Worm (Caenorhabditis elegans) whole organism, L3 larva: Measurements from ENCODE around the gene T04C12.9.

Experiments
- R02D3.7 ChIP-seq: fragments of 150-350 bp; optimal IDR thresholded peaks from 2 replicates; lab custom pipeline; 2014; ENCODE audit warnings: missing biosample characterization, missing genetic modification characterization
- ZK546.5 ChIP-seq: sonication (generic microtip); optimal IDR thresholded peaks from 2 replicates; lab custom pipeline; 2017; ENCODE audit warnings: missing biosample characterization, missing genetic modification characterization
- aly-2 ChIP-seq: fragments of 150-350 bp; optimal IDR thresholded peaks from 2 replicates; lab custom pipeline; 2014; ENCODE audit warnings: missing biosample characterization, missing genetic modification characterization
- ama-1 ChIP-seq: fragments of 150-350 bp; optimal IDR thresholded peaks from 2 replicates; lab custom pipeline; 2018
- ceh-16 ChIP-seq: sonication (generic microtip); optimal IDR thresholded peaks from 2 replicates; lab custom pipeline; 2017; ENCODE audit warnings: missing biosample characterization, missing genetic modification characterization
- ceh-28 ChIP-seq: fragments of 150-350 bp; optimal IDR thresholded peaks from 2 replicates; lab custom pipeline; 2014; ENCODE audit warnings: missing biosample characterization, missing genetic modification reagents, missing genetic modification characterization
- ceh-82 ChIP-seq: fragments of 150-350 bp; optimal IDR thresholded peaks from 2 replicates; lab custom pipeline; 2014; ENCODE audit warnings: missing biosample characterization, missing genetic modification characterization
- ceh-9 ChIP-seq: sonication (generic microtip); optimal IDR thresholded peaks from 2 replicates; lab custom pipeline; 2018; ENCODE audit warnings: missing biosample characterization, missing genetic modification characterization
- daf-12 ChIP-seq: fragments of 150-350 bp; optimal IDR thresholded peaks from 2 replicates; lab custom pipeline; 2014; ENCODE audit warnings: missing biosample characterization, missing genetic modification reagents, missing genetic modification characterization
- egl-27 ChIP-seq: sonication (generic microtip); optimal IDR thresholded peaks from 4 replicates; lab custom pipeline; 2017; ENCODE audit warnings: missing biosample characterization, missing genetic modification reagents, missing genetic modification characterization
- egl-5 ChIP-seq: fragments of 150-350 bp; optimal IDR thresholded peaks from 2 replicates; lab custom pipeline; 2017; ENCODE audit warnings: missing biosample characterization, missing genetic modification reagents, missing genetic modification characterization, inconsistent platforms
- elt-2 ChIP-seq: sonication (generic microtip); optimal IDR thresholded peaks from 2 replicates; lab custom pipeline; 2016; ENCODE audit warnings: missing genetic modification reagents, mild to moderate bottlenecking, missing genetic modification characterization, missing compliant biosample characterization
- elt-3 ChIP-seq, 3 experiments: fragments of 150-350 bp in 1 of 3; sonication (generic microtip) in 2 of 3; optimal IDR thresholded peaks; 2 replicates in 2 of 3; 4 replicates in 1 of 3; lab custom pipeline; 2014 to 2017; ENCODE audit warnings: missing biosample characterization in 3 of 3, missing genetic modification characterization in 3 of 3
- fkh-2 ChIP-seq: fragments of 150-350 bp; optimal IDR thresholded peaks from 2 replicates; lab custom pipeline; 2014; ENCODE audit warnings: missing biosample characterization, missing genetic modification reagents, missing genetic modification characterization
- fos-1 ChIP-seq: fragments of 150-350 bp; optimal IDR thresholded peaks from 2 replicates; lab custom pipeline; 2014; ENCODE audit warnings: missing biosample characterization, missing genetic modification characterization
- hmg-11 ChIP-seq: sonication (generic microtip); optimal IDR thresholded peaks from 2 replicates; lab custom pipeline; 2016; ENCODE audit warnings: missing genetic modification characterization, missing compliant biosample characterization
- jun-1 ChIP-seq: fragments of 150-350 bp; optimal IDR thresholded peaks from 2 replicates; lab custom pipeline; 2014; ENCODE audit warnings: missing biosample characterization, missing genetic modification reagents, missing genetic modification characterization
- lin-15B ChIP-seq: fragments of 150-350 bp; optimal IDR thresholded peaks from 2 replicates; lab custom pipeline; 2014; ENCODE audit warnings: missing biosample characterization, missing genetic modification characterization
- lin-39 ChIP-seq: fragments of 150-350 bp; optimal IDR thresholded peaks from 2 replicates; lab custom pipeline; 2018; ENCODE audit warnings: missing biosample characterization, missing genetic modification reagents, missing genetic modification characterization
- lsy-12 ChIP-seq: sonication (generic microtip); optimal IDR thresholded peaks from 2 replicates; lab custom pipeline; 2016; ENCODE audit warnings: mild to moderate bottlenecking, missing genetic modification characterization, missing compliant biosample characterization
- mdl-1 ChIP-seq: fragments of 150-350 bp; optimal IDR thresholded peaks from 2 replicates; lab custom pipeline; 2014; ENCODE audit warnings: missing biosample characterization, missing genetic modification characterization
- mml-1 ChIP-seq: fragments of 150-350 bp; sonication (generic microtip); optimal IDR thresholded peaks from 3 replicates; lab custom pipeline; 2014; ENCODE audit warnings: missing biosample characterization, missing genetic modification characterization
- nfya-1 ChIP-seq: sonication (generic microtip); optimal IDR thresholded peaks from 2 replicates; lab custom pipeline; 2017; ENCODE audit warnings: missing genetic modification characterization, mild to moderate bottlenecking, missing compliant biosample characterization, antibody characterized with exemption, moderate library complexity; ENCODE audit not compliant: insufficient read depth
- nhr-11 ChIP-seq: fragments of 150-350 bp; optimal IDR thresholded peaks from 2 replicates; lab custom pipeline; 2014; ENCODE audit warnings: missing biosample characterization, missing genetic modification characterization
- nhr-23 ChIP-seq: fragments of 150-350 bp; optimal IDR thresholded peaks from 2 replicates; lab custom pipeline; 2014; ENCODE audit warnings: missing biosample characterization, missing genetic modification reagents, missing genetic modification characterization
- nhr-237 ChIP-seq: fragments of 150-350 bp; optimal IDR thresholded peaks from 2 replicates; lab custom pipeline; 2014; ENCODE audit warnings: missing biosample characterization, missing genetic modification characterization
- nhr-25 ChIP-seq: sonication (generic microtip); optimal IDR thresholded peaks from 2 replicates; lab custom pipeline; 2017; ENCODE audit warnings: missing biosample characterization, missing genetic modification characterization
- nhr-28 ChIP-seq: fragments of 150-350 bp; optimal IDR thresholded peaks from 2 replicates; lab custom pipeline; 2014; ENCODE audit warnings: missing biosample characterization, missing genetic modification characterization
- nhr-43 ChIP-seq: sonication (generic microtip); optimal IDR thresholded peaks from 2 replicates; lab custom pipeline; 2016; ENCODE audit warnings: mild to moderate bottlenecking, missing genetic modification characterization, missing compliant biosample characterization; ENCODE audit not compliant: poor library complexity, severe bottlenecking
- nhr-67 ChIP-seq: fragments of 150-350 bp; optimal IDR thresholded peaks from 2 replicates; lab custom pipeline; 2014; ENCODE audit warnings: missing biosample characterization, missing genetic modification characterization
- nhr-76 ChIP-seq: fragments of 150-350 bp; sonication (generic microtip); optimal IDR thresholded peaks from 5 replicates; lab custom pipeline; 2014; ENCODE audit warnings: missing biosample characterization, missing genetic modification characterization
- nhr-77 ChIP-seq: fragments of 150-350 bp; optimal IDR thresholded peaks from 2 replicates; lab custom pipeline; 2014; ENCODE audit warnings: missing biosample characterization, missing genetic modification characterization
- pha-4 ChIP-seq: fragments of 150-350 bp; optimal IDR thresholded peaks from 2 replicates; lab custom pipeline; 2014; ENCODE audit warnings: missing biosample characterization, missing genetic modification reagents, missing genetic modification characterization
- pqm-1 ChIP-seq: fragments of 150-350 bp; optimal IDR thresholded peaks from 2 replicates; lab custom pipeline; 2017; ENCODE audit warnings: missing biosample characterization, missing genetic modification characterization, inconsistent platforms
- sea-2 ChIP-seq: fragments of 150-350 bp; sonication (generic microtip); optimal IDR thresholded peaks from 4 replicates; lab custom pipeline; 2014; ENCODE audit warnings: missing biosample characterization, missing genetic modification reagents, missing genetic modification characterization
- skn-1 ChIP-seq: fragments of 150-350 bp; optimal IDR thresholded peaks from 2 replicates; lab custom pipeline; 2014; ENCODE audit warnings: missing biosample characterization, missing genetic modification characterization
- snpc-4 ChIP-seq: fragments of 150-350 bp; optimal IDR thresholded peaks from 2 replicates; lab custom pipeline; 2014; ENCODE audit warnings: missing biosample characterization, missing genetic modification characterization
- tbx-2 ChIP-seq: sonication (generic microtip); optimal IDR thresholded peaks from 2 replicates; lab custom pipeline; 2016; ENCODE audit warnings: mild to moderate bottlenecking, missing genetic modification characterization, missing compliant biosample characterization
- unc-62 ChIP-seq: fragments of 150-350 bp; sonication (generic microtip); optimal IDR thresholded peaks from 4 replicates; lab custom pipeline; 2014; ENCODE audit warnings: missing biosample characterization, missing genetic modification reagents, missing genetic modification characterization
- zag-1 ChIP-seq: fragments of 150-350 bp; optimal IDR thresholded peaks from 2 replicates; lab custom pipeline; 2014; ENCODE audit warnings: missing biosample characterization, missing genetic modification characterization
- ztf-11 ChIP-seq: fragments of 150-350 bp; optimal IDR thresholded peaks from 2 replicates; lab custom pipeline; 2014; ENCODE audit warnings: missing biosample characterization, missing genetic modification characterization
- ztf-4 ChIP-seq: fragments of 150-350 bp; optimal IDR thresholded peaks from 2 replicates; lab custom pipeline; 2014; ENCODE audit warnings: missing biosample characterization, missing genetic modification characterization

T04C12.9 gene

ce11 chrV:11082475-11082874 is 19.5 kb upstream of the T04C12.9 start (continued):
- TF ChIP-seq sea-2 (no peak), snpc-4 (no peak), egl-5 (tag; lab: Kevin White, UChicago) (no peak), nhr-28 (tag; lab: Kevin White, UChicago) (no peak), nhr-25 (tag; lab: Kevin White, UChicago) (no peak), ceh-16 (no peak), nhr-43 (tag; lab: Kevin White, UChicago) (no peak), nhr-237 (no peak), elt-3 (tag; optimal IDR thresholded peaks at IDR 0.05; lab: Kevin White, UChicago) (no peak), ceh-9 (no peak), nhr-11 (peak; percentile 90), skn-1 (no peak), nhr-23 (no peak), nhr-76 (no peak), nfya-1 (peak; percentile 12), aly-2 (tag; lab: Kevin White, UChicago) (no peak)

DNA sequence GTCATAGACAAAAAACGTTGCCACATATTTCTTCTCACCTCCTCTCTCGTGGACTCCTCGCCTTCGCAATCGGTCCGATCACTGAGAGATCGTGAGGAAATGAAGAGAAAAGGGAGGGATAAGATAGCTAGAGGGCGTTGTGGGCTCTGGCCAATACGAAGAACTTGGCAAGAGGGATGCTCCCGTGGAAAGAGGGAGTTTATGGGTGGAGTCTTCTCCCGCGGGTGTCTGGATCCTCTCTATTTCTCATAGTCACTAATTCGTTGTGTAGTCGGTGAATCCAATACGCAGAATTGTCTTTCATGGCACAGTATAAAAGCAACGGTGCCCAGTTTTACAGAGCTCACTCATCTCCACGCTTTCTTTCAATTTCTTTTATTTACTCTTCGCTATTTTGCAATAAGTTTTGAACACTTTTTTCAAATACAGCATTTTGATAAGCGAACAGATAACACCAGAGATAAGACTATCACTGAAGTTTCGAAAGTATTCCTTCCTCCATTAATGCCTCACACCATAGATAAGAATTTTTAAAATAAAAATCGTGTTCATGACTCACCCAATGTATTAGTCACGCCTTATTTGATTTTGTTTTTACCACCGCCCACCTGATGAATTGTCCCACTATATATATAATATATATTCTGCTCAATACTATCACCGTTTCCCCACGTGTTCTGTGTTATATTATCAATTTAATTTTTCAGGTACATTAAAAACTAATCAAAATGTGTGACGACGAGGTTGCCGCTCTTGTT is 17.5 kb upstream of the T04C12.9 start, which contains the start of gene act-1:
TSS of gene act-1 (plus strand) at position 708 of the 758 bp plus-strand sequence.
- TF ChIP-seq tbx-2 (tag; lab: Kevin White, UChicago) (no peak), hmg-11 (peak; percentile 31), elt-2 (tag; lab: Kevin White, UChicago) (peak; percentile 89), ama-1 (lab: Kevin White, UChicago) (peak; percentile 6), fkh-2 (tag; lab: Kevin White, UChicago) (no peak), pha-4 (peak; percentile 44), nhr-11 (peak; percentile 65), fos-1 (tag; lab: Kevin White, UChicago) (peak; percentile 32), jun-1 (peak; percentile 40), nfya-1 (peak; percentile 80), lin-15B (tag; lab: Kevin White, UChicago) (no peak), pqm-1 (tag; lab: Kevin White, UChicago) (peak; percentile 78)

- no peak for TF ChIP-seq fkh-2 (tag; lab: Kevin White, UChicago)
- TF ChIP-seq nhr-25 (tag; lab: Kevin White, UChicago): no peak
Measured at ce11 chrV:11078874-11079273, 15.9 kb upstream of the T04C12.9 start.

DNA sequence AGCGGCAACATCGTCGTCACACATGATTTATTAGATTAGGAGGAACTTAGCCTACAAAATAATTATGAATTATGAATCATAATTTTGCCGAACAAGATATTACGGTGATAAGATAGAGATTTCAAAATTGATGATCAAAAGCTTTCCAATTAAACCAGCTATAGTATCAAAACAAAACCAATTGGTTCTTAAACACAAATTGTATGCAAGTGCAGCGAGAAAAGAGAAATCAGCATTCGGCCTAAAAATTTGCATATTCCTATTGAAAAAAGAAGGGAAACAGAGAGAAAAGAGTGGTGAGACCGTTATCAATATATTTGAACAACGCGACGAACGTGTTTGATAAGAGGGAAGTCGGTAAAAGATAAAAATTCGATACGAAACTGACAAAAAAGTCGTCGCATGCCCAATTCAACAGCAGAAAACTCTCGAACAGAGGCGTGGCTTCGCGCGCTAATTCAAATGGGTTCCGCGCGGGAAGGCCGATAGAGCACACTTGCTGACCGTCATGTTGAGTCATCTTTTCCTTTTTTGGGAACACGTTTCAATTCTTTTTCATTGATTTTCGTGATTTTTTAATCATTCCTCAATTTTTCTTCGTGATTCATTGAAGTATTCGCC is 15.2 kb upstream of the T04C12.9 start, which contains the start of gene act-2:
TSS of gene act-2 (minus strand) at position 51 of the 621 bp plus-strand sequence.
- TF ChIP-seq ama-1 (lab: Kevin White, UChicago): peak; percentile 22
- no peak for TF ChIP-seq mml-1 (tag; lab: Kevin White, UChicago)
- peak; percentile 76 for TF ChIP-seq elt-2 (tag; lab: Kevin White, UChicago)
- TF ChIP-seq nhr-43 (tag; lab: Kevin White, UChicago): no peak
- TF ChIP-seq ztf-11: no peak
- TF ChIP-seq nhr-25 (tag; lab: Kevin White, UChicago): peak; percentile 95
- TF ChIP-seq mdl-1: no peak
- TF ChIP-seq R02D3.7: peak; percentile 9
- TF ChIP-seq nhr-23: peak; percentile 78
- no peak for TF ChIP-seq ceh-82 (tag; lab: Kevin White, UChicago)
- no peak for TF ChIP-seq zag-1
- no peak for TF ChIP-seq egl-5 (tag; lab: Kevin White, UChicago)
- TF ChIP-seq nhr-11: no peak
- TF ChIP-seq skn-1: peak; percentile 23
- TF ChIP-seq daf-12 (tag; lab: Kevin White, UChicago): no peak
- peak in 1 of 3 experiments; percentile 32 for TF ChIP-seq elt-3 (tag; optimal IDR thresholded peaks at IDR 0.05; lab: Kevin White, UChicago)
- no peak for TF ChIP-seq pqm-1 (tag; lab: Kevin White, UChicago)
- TF ChIP-seq ZK546.5 (tag; lab: Kevin White, UChicago): no peak
- peak; percentile 36 for TF ChIP-seq hmg-11
- peak; percentile 82 for TF ChIP-seq jun-1
- TF ChIP-seq ceh-16: no peak
- no peak for TF ChIP-seq aly-2 (tag; lab: Kevin White, UChicago)
- TF ChIP-seq lin-39 (tag; lab: Kevin White, UChicago): peak; percentile 74
- no peak for TF ChIP-seq nhr-67 (tag; lab: Kevin White, UChicago)
- no peak for TF ChIP-seq unc-62 (GFP tag; lab: Kevin White, UChicago)
- peak; percentile 75 for TF ChIP-seq pha-4
- TF ChIP-seq nhr-28 (tag; lab: Kevin White, UChicago): no peak
- no peak for TF ChIP-seq fkh-2 (tag; lab: Kevin White, UChicago)
- TF ChIP-seq lsy-12 (tag; lab: Kevin White, UChicago): no peak
- TF ChIP-seq ceh-9: no peak
- TF ChIP-seq egl-27: no peak
- peak; percentile 34 for TF ChIP-seq tbx-2 (tag; lab: Kevin White, UChicago)
- TF ChIP-seq ceh-28: peak; percentile 9
- no peak for TF ChIP-seq nhr-237
- peak; percentile 78 for TF ChIP-seq lin-15B (tag; lab: Kevin White, UChicago)
- TF ChIP-seq nhr-76: no peak
- TF ChIP-seq nfya-1: peak; percentile 88
- TF ChIP-seq nhr-77 (tag; lab: Kevin White, UChicago): no peak
- TF ChIP-seq fos-1 (tag; lab: Kevin White, UChicago): peak; percentile 88
- no peak for TF ChIP-seq ztf-4 (tag; lab: Kevin White, UChicago)
